Worm (Caenorhabditis elegans): Measurements from ENCODE around the gene par-3.

Gene par-3

DNA sequence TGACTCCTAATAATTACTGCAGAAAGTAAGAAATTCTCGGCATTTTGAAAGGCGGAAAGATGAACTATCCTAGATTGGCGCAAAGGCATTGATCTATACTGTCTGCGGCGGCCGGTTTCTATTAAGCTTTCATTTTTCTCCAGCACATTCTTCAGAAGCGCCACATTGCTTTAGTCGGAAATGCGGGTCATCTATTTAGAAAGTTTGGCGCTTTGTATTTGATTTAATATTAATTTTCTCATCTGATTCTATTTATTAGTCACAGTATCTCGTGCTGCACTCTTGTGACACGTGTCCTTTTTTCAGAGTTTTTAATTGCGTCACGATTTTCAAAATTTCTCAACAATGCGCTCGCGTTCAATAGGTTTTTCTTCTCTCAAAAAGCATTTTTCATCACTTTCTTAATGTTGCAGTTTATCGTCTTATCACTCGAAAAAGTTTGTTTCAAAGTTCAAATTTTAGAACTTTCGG lies 51.0 kb downstream of the par-3 start (continued):
- TF ChIP-seq Y79H2A.3 (GFP tag; conservative IDR thresholded peaks at IDR 0.05) (no peak), B0336.3 (GFP tag; IDR thresholded peaks at IDR 0.05) (peak; percentile 50; the same call in 1 of the 2 replicates), efl-1 (GFP tag; optimal IDR thresholded peaks at IDR 0.05) (peak; percentile 1), Y56A3A.18 (GFP tag; IDR thresholded peaks at IDR 0.05) (0 out of 2 replicates have a peak, but pooled peaks have one; percentile 23), hmg-20 (GFP tag; IDR thresholded peaks at IDR 0.05) (no peak), dpff-1 (tag; optimal IDR thresholded peaks at IDR 0.05) (no peak), nfya-1 (tag; optimal IDR thresholded peaks at IDR 0.05; ENCODE audit: borderline replicate concordance, insufficient read depth) (no peak), him-1 (tag; optimal IDR thresholded peaks at IDR 0.05) (no peak), rcor-1 (GFP tag; IDR thresholded peaks at IDR 0.05) (no peak), somi-1 (GFP tag; optimal IDR thresholded peaks at IDR 0.05) (no peak), rec-8 (tag; optimal IDR thresholded peaks at IDR 0.05) (no peak), F57C9.4 (tag; optimal IDR thresholded peaks at IDR 0.05) (no peak), bed-1 (GFP tag; IDR thresholded peaks at IDR 0.05) (no peak), ets-4 (GFP tag; optimal IDR thresholded peaks at IDR 0.05) (no peak), let-607 (tag; optimal IDR thresholded peaks at IDR 0.05) (peak in 1 of 2 experiments; percentile 90), aptf-3 (GFP tag; IDR thresholded peaks at IDR 0.05) (no peak), egrh-3 (GFP tag; IDR thresholded peaks at IDR 0.05) (no peak), unc-62 (GFP tag; optimal IDR thresholded peaks at IDR 0.05) (no peak), F55B11.4 (tag; optimal IDR thresholded peaks at IDR 0.05; ENCODE audit: borderline replicate concordance, insufficient read depth) (no peak), lin-40 (tag; optimal IDR thresholded peaks at IDR 0.05) (no peak), F33H1.4 (GFP tag; IDR thresholded peaks at IDR 0.05) (no peak), let-526 (GFP tag; IDR thresholded peaks at IDR 0.05) (no peak), hmg-1.2 (GFP tag; IDR thresholded peaks at IDR 0.05) (no peak), snpc-1.1 (tag; optimal IDR thresholded peaks at IDR 0.05; ENCODE audit: insufficient read depth) (no peak), snpc-3.4 (tag; optimal IDR thresholded peaks at IDR 0.05) (peak; percentile 50), lin-54 (GFP tag; optimal IDR thresholded peaks at IDR 0.05) (no peak), T07F8.4 (tag; optimal IDR thresholded peaks at IDR 0.05) (no peak), Y53G8AR.9 (GFP tag; conservative IDR thresholded peaks at IDR 0.05) (peak; percentile 64; the same call in 1 of the 2 replicates), Y67H2A.10 (GFP tag; conservative IDR thresholded peaks at IDR 0.05) (no peak), pha-4 (tag; optimal IDR thresholded peaks at IDR 0.05) (no peak), D2030.7 (GFP tag; IDR thresholded peaks at IDR 0.05) (no peak), ztf-22 (GFP tag; optimal IDR thresholded peaks at IDR 0.05) (no peak), xnd-1 (tag; optimal IDR thresholded peaks at IDR 0.05) (no peak), F23B12.7 (tag; optimal IDR thresholded peaks at IDR 0.05; ENCODE audit: insufficient read depth) (no peak)

DNA sequence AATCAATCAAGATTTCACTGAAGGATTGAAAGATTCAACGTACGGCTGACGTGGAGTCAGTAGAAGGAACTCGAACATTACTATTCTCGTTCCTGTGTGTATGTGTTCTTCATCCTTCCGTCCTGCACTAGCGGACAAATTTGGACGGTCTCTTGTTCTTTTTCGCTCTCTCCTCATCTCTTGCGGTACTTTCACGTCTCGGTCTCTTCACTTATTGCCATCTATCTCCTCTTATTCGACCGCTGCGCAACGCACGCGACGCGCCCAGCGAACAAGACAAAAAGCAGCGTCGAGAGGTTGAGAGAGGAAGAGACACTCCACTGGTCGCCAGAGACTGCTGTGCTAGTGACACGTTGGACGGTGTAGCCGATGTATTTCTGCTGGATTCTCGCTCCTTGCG lies 51.4 kb downstream of the par-3 start:
- peak; percentile 87 for TF ChIP-seq ceh-27 (GFP tag; optimal IDR thresholded peaks at IDR 0.05)
- TF ChIP-seq aptf-3 (GFP tag; IDR thresholded peaks at IDR 0.05), result no peak
- TF ChIP-seq ceh-79 (tag; optimal IDR thresholded peaks at IDR 0.05), result no peak
- TF ChIP-seq pha-4 (tag; optimal IDR thresholded peaks at IDR 0.05), result no peak
- TF ChIP-seq ceh-91 (GFP tag; IDR thresholded peaks at IDR 0.05), result no peak
- TF ChIP-seq nhr-179 (tag; optimal IDR thresholded peaks at IDR 0.05), result no peak
- no peak for TF ChIP-seq somi-1 (GFP tag; optimal IDR thresholded peaks at IDR 0.05)
- TF ChIP-seq nhr-120 (GFP tag; IDR thresholded peaks at IDR 0.05), result no peak
- no peak for TF ChIP-seq T26A5.8 (tag; optimal IDR thresholded peaks at IDR 0.05)
- peak; percentile 79 for TF ChIP-seq nhr-80 (tag; optimal IDR thresholded peaks at IDR 0.05)
- no peak for TF ChIP-seq Y67H2A.10 (GFP tag; conservative IDR thresholded peaks at IDR 0.05)
- TF ChIP-seq F57A8.1 (GFP tag; optimal IDR thresholded peaks at IDR 0.05), result no peak
- no peak for TF ChIP-seq hlh-26 (GFP tag; conservative IDR thresholded peaks at IDR 0.05)
- TF ChIP-seq madf-3 (GFP tag; IDR thresholded peaks at IDR 0.05), result peak; percentile 65; the same call in 1 of the 2 replicates
- TF ChIP-seq cebp-1 (GFP tag; IDR thresholded peaks at IDR 0.05), result no peak
- TF ChIP-seq cebp-1 (tag; optimal IDR thresholded peaks at IDR 0.05), result peak; percentile 52
- 0 out of 2 replicates have a peak, but pooled peaks have one; percentile 41 for TF ChIP-seq hsf-1 (GFP tag; IDR thresholded peaks at IDR 0.05)
- TF ChIP-seq efl-1 (GFP tag; optimal IDR thresholded peaks at IDR 0.05), result no peak
- peak; percentile 11 for TF ChIP-seq chd-7 (tag; optimal IDR thresholded peaks at IDR 0.05)
